Worm (Caenorhabditis elegans) whole organism, late embryonic: ENCODE data around the gene rbm-26.

Experiments
- dmd-4 ChIP-seq: sonication (generic microtip); optimal IDR thresholded peaks from 2 replicates; lab custom pipeline; 2016; ENCODE audit warnings: borderline replicate concordance, missing genetic modification characterization, missing compliant biosample characterization
- fax-1 ChIP-seq: sonication (generic microtip); optimal IDR thresholded peaks from 2 replicates; lab custom pipeline; 2016; ENCODE audit warnings: missing genotype, missing genetic modification characterization, missing compliant biosample characterization
- hlh-30 ChIP-seq: sonication (generic microtip); optimal IDR thresholded peaks from 2 replicates; lab custom pipeline; 2017; ENCODE audit warnings: antibody characterized with exemption, missing genetic modification characterization, missing compliant biosample characterization; ENCODE audit not compliant: insufficient read depth
- tbx-2 ChIP-seq: sonication (generic microtip); optimal IDR thresholded peaks from 2 replicates; lab custom pipeline; 2016; ENCODE audit warnings: missing genetic modification characterization, missing compliant biosample characterization

DNA sequence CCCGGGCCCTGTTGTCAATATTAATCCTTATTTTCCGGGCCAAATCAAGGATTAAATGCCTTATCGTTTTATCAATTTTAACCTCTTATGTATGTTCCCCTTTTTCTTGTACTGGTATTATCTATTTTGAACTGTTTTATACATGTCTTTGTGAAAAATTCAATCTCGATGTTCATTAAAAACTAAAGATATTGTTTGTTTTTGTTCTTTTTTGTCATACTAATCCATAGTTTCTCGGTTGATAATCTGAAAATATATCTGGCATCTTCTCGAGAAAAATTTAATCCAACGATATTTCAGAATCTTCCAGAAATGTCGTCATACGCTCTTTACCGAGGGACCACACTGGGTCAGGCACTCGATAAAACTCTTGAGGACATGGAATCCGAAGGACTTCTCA, 17.6 kb upstream of the rbm-26 start, which contains the start of gene B0336.13:
- no peak for TF ChIP-seq tbx-2 (tag; lab: Kevin White, UChicago)
- no peak for TF ChIP-seq fax-1
- TF ChIP-seq dmd-4 (tag; lab: Kevin White, UChicago), result no peak
- no peak for TF ChIP-seq hlh-30 (tag; lab: Kevin White, UChicago)
